Worm (Caenorhabditis elegans) whole organism, L3 larva: ENCODE results near the gene F32D8.15.

Experiments used
- ZK546.5 ChIP-seq: sonication (generic microtip); optimal IDR thresholded peaks from 2 replicates; lab custom pipeline; 2017; ENCODE audit warnings: missing biosample characterization, missing genetic modification characterization
- ceh-9 ChIP-seq: sonication (generic microtip); optimal IDR thresholded peaks from 2 replicates; lab custom pipeline; 2018; ENCODE audit warnings: missing biosample characterization, missing genetic modification characterization
- daf-12 ChIP-seq: fragments of 150-350 bp; optimal IDR thresholded peaks from 2 replicates; lab custom pipeline; 2014; ENCODE audit warnings: missing biosample characterization, missing genetic modification reagents, missing genetic modification characterization
- egl-27 ChIP-seq: sonication (generic microtip); optimal IDR thresholded peaks from 4 replicates; lab custom pipeline; 2017; ENCODE audit warnings: missing biosample characterization, missing genetic modification reagents, missing genetic modification characterization
- lin-15B ChIP-seq: fragments of 150-350 bp; optimal IDR thresholded peaks from 2 replicates; lab custom pipeline; 2014; ENCODE audit warnings: missing biosample characterization, missing genetic modification characterization
- nhr-237 ChIP-seq: fragments of 150-350 bp; optimal IDR thresholded peaks from 2 replicates; lab custom pipeline; 2014; ENCODE audit warnings: missing biosample characterization, missing genetic modification characterization
- nhr-25 ChIP-seq: sonication (generic microtip); optimal IDR thresholded peaks from 2 replicates; lab custom pipeline; 2017; ENCODE audit warnings: missing biosample characterization, missing genetic modification characterization
- nhr-28 ChIP-seq: fragments of 150-350 bp; optimal IDR thresholded peaks from 2 replicates; lab custom pipeline; 2014; ENCODE audit warnings: missing biosample characterization, missing genetic modification characterization
- nhr-67 ChIP-seq: fragments of 150-350 bp; optimal IDR thresholded peaks from 2 replicates; lab custom pipeline; 2014; ENCODE audit warnings: missing biosample characterization, missing genetic modification characterization
- pqm-1 ChIP-seq: fragments of 150-350 bp; optimal IDR thresholded peaks from 2 replicates; lab custom pipeline; 2017; ENCODE audit warnings: missing biosample characterization, missing genetic modification characterization, inconsistent platforms
- skn-1 ChIP-seq: fragments of 150-350 bp; optimal IDR thresholded peaks from 2 replicates; lab custom pipeline; 2014; ENCODE audit warnings: missing biosample characterization, missing genetic modification characterization
- unc-62 ChIP-seq: fragments of 150-350 bp; sonication (generic microtip); optimal IDR thresholded peaks from 4 replicates; lab custom pipeline; 2014; ENCODE audit warnings: missing biosample characterization, missing genetic modification reagents, missing genetic modification characterization
- zag-1 ChIP-seq: fragments of 150-350 bp; optimal IDR thresholded peaks from 2 replicates; lab custom pipeline; 2014; ENCODE audit warnings: missing biosample characterization, missing genetic modification characterization
- ztf-4 ChIP-seq: fragments of 150-350 bp; optimal IDR thresholded peaks from 2 replicates; lab custom pipeline; 2014; ENCODE audit warnings: missing biosample characterization, missing genetic modification characterization

- TF ChIP-seq ztf-4 (no peak), daf-12 (tag; lab: Kevin White, UChicago) (no peak), ceh-9 (no peak), unc-62 (GFP tag; lab: Kevin White, UChicago) (no peak), zag-1 (tag; lab: Kevin White, UChicago) (no peak), pqm-1 (tag; lab: Kevin White, UChicago) (peak; percentile 32), ZK546.5 (tag; lab: Kevin White, UChicago) (no peak), egl-27 (tag; lab: Kevin White, UChicago) (no peak), nhr-25 (tag; lab: Kevin White, UChicago) (no peak), lin-15B (tag; lab: Kevin White, UChicago) (no peak), nhr-28 (no peak), nhr-67 (tag; lab: Kevin White, UChicago) (no peak), skn-1 (tag; lab: Kevin White, UChicago) (no peak), nhr-237 (tag; lab: Kevin White, UChicago) (no peak)
Observed at ce11 chrV:10955681-10956476, 52.0 kb downstream of the F32D8.15 start, which contains the start of gene F17C11.13.
